Worm (Caenorhabditis elegans): Measurements from ENCODE around the gene rsp-1.

Gene rsp-1

DNA sequence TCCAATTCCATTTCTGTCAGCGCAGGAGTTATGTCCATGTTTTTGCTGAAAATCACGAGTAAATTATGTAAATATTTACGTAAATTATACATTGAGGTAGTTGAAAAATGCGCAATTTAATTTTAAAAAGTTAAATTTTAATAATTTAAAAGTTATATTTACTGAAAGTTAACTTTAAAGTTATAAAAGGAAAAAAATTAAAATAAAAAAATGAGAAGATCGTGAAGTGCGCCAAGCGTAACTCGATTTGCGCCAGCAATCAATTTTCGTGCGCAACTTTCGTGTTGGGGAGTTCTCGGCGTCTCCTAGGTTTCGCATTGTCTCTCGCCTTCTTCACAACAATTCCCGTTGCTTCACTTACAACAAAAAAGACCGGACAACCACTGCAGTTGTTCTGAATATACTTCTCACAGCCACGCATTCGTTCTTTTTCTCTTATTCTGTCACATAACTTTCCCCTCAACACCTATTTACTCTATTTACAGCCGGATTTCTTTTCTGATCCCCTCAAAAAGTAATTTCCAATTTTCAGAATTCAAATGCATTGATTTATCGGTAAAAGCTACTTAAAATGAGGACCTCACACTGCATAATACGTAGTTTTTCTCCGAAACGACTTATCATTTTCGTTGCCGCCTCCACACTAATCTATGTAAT, 20.5 kb downstream of the rsp-1 start, which contains the start of the genes metl-1 and W02B12.11 (continued):
- no peak for TF ChIP-seq Y116A8C.19 (tag; optimal IDR thresholded peaks at IDR 0.05; ENCODE audit: borderline replicate concordance)
- peak; percentile 90 to 94 for TF ChIP-seq lsy-2 (tag; optimal IDR thresholded peaks at IDR 0.05)
- TF ChIP-seq mdl-1 (tag; optimal IDR thresholded peaks at IDR 0.05): peak in 1 of 2 experiments; percentile 62
- peak; percentile 89 for TF ChIP-seq grh-1 (GFP tag; IDR thresholded peaks at IDR 0.05)
- peak; percentile 92 for TF ChIP-seq nhr-19 (GFP tag; conservative IDR thresholded peaks at IDR 0.05)
- no peak for TF ChIP-seq pqm-1 (tag; optimal IDR thresholded peaks at IDR 0.05)
- TF ChIP-seq isw-1 (GFP tag; IDR thresholded peaks at IDR 0.05): peak; percentile 82
- no peak for TF ChIP-seq nhr-12 (tag; optimal IDR thresholded peaks at IDR 0.05)
- TF ChIP-seq fos-1 (tag; optimal IDR thresholded peaks at IDR 0.05): peak; percentile 20
- TF ChIP-seq pax-3 (tag; optimal IDR thresholded peaks at IDR 0.05): peak; percentile 52
- peak; percentile 80 for TF ChIP-seq ztf-4 (tag; optimal IDR thresholded peaks at IDR 0.05)
- TF ChIP-seq skn-1 (tag; optimal IDR thresholded peaks at IDR 0.05): peak; percentile 72
- TF ChIP-seq sox-4 (tag; optimal IDR thresholded peaks at IDR 0.05): peak; percentile 34
- no peak for TF ChIP-seq vab-15 (tag; optimal IDR thresholded peaks at IDR 0.05)
- no peak for TF ChIP-seq unc-98 (GFP tag; IDR thresholded peaks at IDR 0.05)
- TF ChIP-seq sptf-1 (tag; optimal IDR thresholded peaks at IDR 0.05): no peak
- peak; percentile 82 for TF ChIP-seq unc-86 (tag; optimal IDR thresholded peaks at IDR 0.05)
- peak in 1 of 2 experiments; percentile 55 for TF ChIP-seq ztf-11 (tag; optimal IDR thresholded peaks at IDR 0.05)
- TF ChIP-seq C04F5.9 (tag; optimal IDR thresholded peaks at IDR 0.05): peak; percentile 69
- TF ChIP-seq efl-1 (optimal IDR thresholded peaks at IDR 0.05): peak; percentile 80 to 85
- TF ChIP-seq efl-1 (GFP tag; optimal IDR thresholded peaks at IDR 0.05 in 1 of 2): peak; percentile 79 to 98
- TF ChIP-seq nhr-47 (tag; optimal IDR thresholded peaks at IDR 0.05): peak; percentile 91
- peak; percentile 88 for TF ChIP-seq C16A3.4 (tag; optimal IDR thresholded peaks at IDR 0.05)
- peak; percentile 80 for TF ChIP-seq unc-130 (tag; optimal IDR thresholded peaks at IDR 0.05)
- no peak for TF ChIP-seq nhr-28 (tag; optimal IDR thresholded peaks at IDR 0.05)
- peak; percentile 9 for TF ChIP-seq sup-37 (GFP tag; optimal IDR thresholded peaks at IDR 0.05)
- peak; percentile 96 for TF ChIP-seq mep-1 (tag; optimal IDR thresholded peaks at IDR 0.05)
- TF ChIP-seq lir-3 (tag; optimal IDR thresholded peaks at IDR 0.05; ENCODE audit: poor library complexity): peak; percentile 30
- no peak for TF ChIP-seq tlp-1 (tag; optimal IDR thresholded peaks at IDR 0.05)
- TF ChIP-seq dsc-1 (tag; optimal IDR thresholded peaks at IDR 0.05): peak; percentile 90
- peak; percentile 29 for TF ChIP-seq aly-2 (tag; optimal IDR thresholded peaks at IDR 0.05)
- peak; percentile 5 for TF ChIP-seq ceh-90 (tag; optimal IDR thresholded peaks at IDR 0.05)

DNA sequence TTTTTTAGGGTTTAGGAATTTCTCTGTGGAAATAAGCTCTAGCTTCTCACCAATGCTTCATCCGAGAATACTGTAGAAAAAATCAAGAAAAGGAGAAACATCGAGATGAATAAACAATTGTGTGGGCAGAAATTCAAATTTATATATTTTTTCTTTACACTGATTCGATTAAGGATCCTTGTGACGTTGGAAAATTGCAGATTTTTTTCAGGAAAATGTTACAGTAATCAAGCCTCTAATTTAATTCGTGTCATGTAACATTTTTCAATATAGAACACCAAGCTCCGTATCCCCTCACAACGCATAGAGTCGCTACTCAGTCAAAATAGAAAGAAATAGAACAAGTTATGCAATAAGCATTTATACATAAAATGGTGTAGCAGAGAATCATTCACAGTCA, 23.2 kb downstream of the rsp-1 start, which contains the start of gene W02B12.16:
TSS of gene W02B12.16 (minus strand) at position 101 of the 400 bp plus-strand sequence.
- TF ChIP-seq sup-37 (GFP tag; optimal IDR thresholded peaks at IDR 0.05) (no peak), ceh-8 (GFP tag; optimal IDR thresholded peaks at IDR 0.05) (no peak), ceh-88 (GFP tag; IDR thresholded peaks at IDR 0.05) (no peak), F16B12.6 (tag; optimal IDR thresholded peaks at IDR 0.05) (no peak), isw-1 (GFP tag; IDR thresholded peaks at IDR 0.05) (no peak), snpc-4 (tag; optimal IDR thresholded peaks at IDR 0.05) (no peak), skn-1 (tag; optimal IDR thresholded peaks at IDR 0.05) (no peak), ceh-82 (tag; optimal IDR thresholded peaks at IDR 0.05) (no peak), xbp-1 (tag; optimal IDR thresholded peaks at IDR 0.05) (no peak), efl-1 (optimal IDR thresholded peaks at IDR 0.05) (no peak), efl-1 (GFP tag; optimal IDR thresholded peaks at IDR 0.05 in 1 of 2) (no peak), vab-15 (tag; optimal IDR thresholded peaks at IDR 0.05) (no peak), nhr-84 (tag; optimal IDR thresholded peaks at IDR 0.05) (no peak), sox-4 (tag; optimal IDR thresholded peaks at IDR 0.05) (no peak), hpl-2 (GFP tag; optimal IDR thresholded peaks at IDR 0.05) (no peak), aly-2 (tag; optimal IDR thresholded peaks at IDR 0.05) (no peak), rnt-1 (tag; optimal IDR thresholded peaks at IDR 0.05) (no peak), nhr-237 (tag; optimal IDR thresholded peaks at IDR 0.05) (no peak)
